Worm (Caenorhabditis elegans): ENCODE data around the gene C47E12.9.

ce11 chrIV:9969081-9969480 is 5.4 kb upstream of the C47E12.9 start, which contains the start of the genes kin-5 and C47E12.11:
- TF ChIP-seq ztf-11 (tag; optimal IDR thresholded peaks at IDR 0.05) = no peak
- no peak for TF ChIP-seq nhr-84 (tag; optimal IDR thresholded peaks at IDR 0.05)
- no peak for TF ChIP-seq ceh-82 (tag; optimal IDR thresholded peaks at IDR 0.05)
- TF ChIP-seq isw-1 (GFP tag; IDR thresholded peaks at IDR 0.05) = no peak
- no peak for TF ChIP-seq ceh-90 (tag; optimal IDR thresholded peaks at IDR 0.05)
- no peak for TF ChIP-seq xbp-1 (tag; optimal IDR thresholded peaks at IDR 0.05)
- no peak for TF ChIP-seq mef-2 (tag; optimal IDR thresholded peaks at IDR 0.05)
- no peak for TF ChIP-seq ets-5 (GFP tag; IDR thresholded peaks at IDR 0.05)
- TF ChIP-seq dpl-1 (GFP tag; optimal IDR thresholded peaks at IDR 0.05) = no peak
- no peak for TF ChIP-seq fkh-4 (tag; optimal IDR thresholded peaks at IDR 0.05; ENCODE audit: borderline replicate concordance)
- TF ChIP-seq nhr-12 (tag; optimal IDR thresholded peaks at IDR 0.05) = no peak

All from whole organism, L1 larva.